Worm (Caenorhabditis elegans) whole organism, mixed stage, embryonic: ENCODE measurements around the gene eps-8.

Experiments used
- bed-3 ChIP-seq: fragments of 200-800 bp; sonication (Bioruptor generic); optimal IDR thresholded peaks from 3 replicates; lab custom pipeline; 2018; ENCODE audit warnings: mild to moderate bottlenecking, missing genetic modification characterization, moderate library complexity, missing compliant biosample characterization
- blmp-1 ChIP-seq: fragments of 150-350 bp; optimal IDR thresholded peaks from 2 replicates; lab custom pipeline; 2014; ENCODE audit warnings: missing biosample characterization, missing genetic modification characterization
- ceh-39 ChIP-seq: fragments of 150-350 bp; optimal IDR thresholded peaks from 2 replicates; lab custom pipeline; 2014; ENCODE audit warnings: missing biosample characterization, missing genetic modification characterization
- ceh-43 ChIP-seq: fragments of 200-800 bp; sonication (Bioruptor generic); optimal IDR thresholded peaks from 2 replicates; lab custom pipeline; 2018; ENCODE audit warnings: mild to moderate bottlenecking, missing genetic modification characterization, moderate library complexity, missing compliant biosample characterization
- ceh-83 ChIP-seq: fragments of 200-800 bp; sonication (Bioruptor generic); optimal IDR thresholded peaks from 2 replicates; lab custom pipeline; 2018; ENCODE audit warnings: mild to moderate bottlenecking, missing genetic modification characterization, missing compliant biosample characterization
- elt-1 ChIP-seq: sonication (generic microtip); optimal IDR thresholded peaks from 2 replicates; lab custom pipeline; 2017; ENCODE audit warnings: missing genetic modification characterization, mild to moderate bottlenecking, missing compliant biosample characterization, antibody characterized with exemption, moderate library complexity, borderline replicate concordance; ENCODE audit not compliant: insufficient read depth
- elt-3 ChIP-seq: fragments of 150-350 bp; optimal IDR thresholded peaks from 2 replicates; lab custom pipeline; 2014; ENCODE audit warnings: missing biosample characterization, missing genetic modification characterization
- flh-1 ChIP-seq: fragments of 200-800 bp; sonication (Bioruptor generic); optimal IDR thresholded peaks from 2 replicates; lab custom pipeline; 2018; ENCODE audit warnings: mild to moderate bottlenecking, missing genetic modification characterization, moderate library complexity, missing compliant biosample characterization
- ham-2 ChIP-seq: fragments of 200-800 bp; sonication (Bioruptor generic); optimal IDR thresholded peaks from 2 replicates; lab custom pipeline; 2018; ENCODE audit warnings: mild to moderate bottlenecking, missing genetic modification characterization, missing compliant biosample characterization
- lin-13 ChIP-seq: fragments of 150-350 bp; optimal IDR thresholded peaks from 2 replicates; lab custom pipeline; 2014; ENCODE audit warnings: missing biosample characterization, missing genetic modification characterization
- lin-32 ChIP-seq: fragments of 200-800 bp; sonication (Bioruptor generic); optimal IDR thresholded peaks from 2 replicates; lab custom pipeline; 2018; ENCODE audit warnings: mild to moderate bottlenecking, missing genetic modification characterization, missing compliant biosample characterization
- lsy-2 ChIP-seq: fragments of 150-350 bp; optimal IDR thresholded peaks from 2 replicates; lab custom pipeline; 2014; ENCODE audit warnings: missing biosample characterization, missing genetic modification characterization
- mab-5 ChIP-seq: fragments of 150-350 bp; optimal IDR thresholded peaks from 2 replicates; lab custom pipeline; 2014; ENCODE audit warnings: missing biosample characterization, missing genetic modification characterization
- mep-1 ChIP-seq: fragments of 150-350 bp; optimal IDR thresholded peaks from 2 replicates; lab custom pipeline; 2017; ENCODE audit warnings: missing biosample characterization, missing genetic modification reagents, missing genetic modification characterization, inconsistent platforms
- mls-2 ChIP-seq: sonication (generic microtip); optimal IDR thresholded peaks from 2 replicates; lab custom pipeline; 2016; ENCODE audit warnings: mild to moderate bottlenecking, missing genetic modification characterization, moderate library complexity, missing compliant biosample characterization
- nhr-2 ChIP-seq: fragments of 150-350 bp; optimal IDR thresholded peaks from 2 replicates; lab custom pipeline; 2014; ENCODE audit warnings: missing biosample characterization, missing genetic modification characterization
- nhr-237 ChIP-seq: fragments of 150-350 bp; optimal IDR thresholded peaks from 2 replicates; lab custom pipeline; 2014; ENCODE audit warnings: missing biosample characterization, missing genetic modification characterization
- nhr-28 ChIP-seq: fragments of 150-350 bp; optimal IDR thresholded peaks from 2 replicates; lab custom pipeline; 2014; ENCODE audit warnings: missing biosample characterization, missing genetic modification characterization
- nhr-76 ChIP-seq: sonication (generic microtip); optimal IDR thresholded peaks from 2 replicates; lab custom pipeline; 2017; ENCODE audit warnings: missing biosample characterization, missing genetic modification characterization
- pha-4 ChIP-seq: fragments of 150-350 bp; optimal IDR thresholded peaks from 2 replicates; lab custom pipeline; 2018; ENCODE audit warnings: missing biosample characterization, missing genetic modification reagents, missing genetic modification characterization
- sem-2 ChIP-seq: fragments of 200-800 bp; sonication (Bioruptor generic); optimal IDR thresholded peaks from 2 replicates; lab custom pipeline; 2018; ENCODE audit warnings: mild to moderate bottlenecking, missing genetic modification characterization, missing compliant biosample characterization
- snpc-4 ChIP-seq: fragments of 150-350 bp; optimal IDR thresholded peaks from 2 replicates; lab custom pipeline; 2014; ENCODE audit warnings: missing biosample characterization, missing genetic modification characterization
- sptf-1 ChIP-seq: sonication (generic microtip); optimal IDR thresholded peaks from 2 replicates; lab custom pipeline; 2017; ENCODE audit warnings: mild to moderate bottlenecking, missing genetic modification characterization, moderate library complexity, missing compliant biosample characterization
- tbx-8 ChIP-seq: fragments of 200-800 bp; sonication (Bioruptor generic); optimal IDR thresholded peaks from 2 replicates; lab custom pipeline; 2018; ENCODE audit warnings: mild to moderate bottlenecking, missing genetic modification characterization, moderate library complexity, missing compliant biosample characterization
- unc-120 ChIP-seq: sonication (generic microtip); optimal IDR thresholded peaks from 2 replicates; lab custom pipeline; 2017; ENCODE audit warnings: missing genetic modification characterization, missing compliant biosample characterization; ENCODE audit not compliant: poor library complexity, severe bottlenecking
- unc-39 ChIP-seq: fragments of 150-350 bp; optimal IDR thresholded peaks from 2 replicates; lab custom pipeline; 2014; ENCODE audit warnings: missing biosample characterization, missing genetic modification characterization
- unc-62 ChIP-seq: fragments of 150-350 bp; optimal IDR thresholded peaks from 2 replicates; lab custom pipeline; 2014; ENCODE audit warnings: missing biosample characterization, missing genetic modification reagents, missing genetic modification characterization
- zip-8 ChIP-seq: fragments of 150-350 bp; optimal IDR thresholded peaks from 2 replicates; lab custom pipeline; 2014; ENCODE audit warnings: missing biosample characterization, missing genetic modification characterization
- ztf-11 ChIP-seq: fragments of 150-350 bp; optimal IDR thresholded peaks from 2 replicates; lab custom pipeline; 2014; ENCODE audit warnings: missing biosample characterization, missing genetic modification characterization

Gene eps-8

ce11 chrIV:14883812-14884211 is 4.5 kb downstream of the eps-8 start:
- TF ChIP-seq unc-62 (GFP tag; lab: Kevin White, UChicago) (no peak), ceh-43 (GFP tag; lab: Kevin White, UChicago) (no peak), elt-1 (tag; lab: Kevin White, UChicago) (no peak), sptf-1 (tag; lab: Kevin White, UChicago) (no peak), mab-5 (tag; lab: Kevin White, UChicago) (no peak), nhr-2 (tag; lab: Kevin White, UChicago) (no peak), zip-8 (no peak), unc-120 (tag; lab: Kevin White, UChicago) (no peak), tbx-8 (GFP tag; lab: Kevin White, UChicago) (no peak), nhr-76 (no peak), bed-3 (GFP tag; lab: Kevin White, UChicago) (no peak), blmp-1 (tag; lab: Kevin White, UChicago) (no peak)

ce11 chrIV:14885584-14885983 is 6.3 kb downstream of the eps-8 start:
- no peak for TF ChIP-seq bed-3 (GFP tag; lab: Kevin White, UChicago)

ce11 chrIV:14888889-14889664 is 9.8 kb downstream of the eps-8 start:
- TF ChIP-seq mab-5 (tag; lab: Kevin White, UChicago): no peak
- TF ChIP-seq lin-32 (GFP tag; lab: Kevin White, UChicago): no peak
- TF ChIP-seq lin-13: no peak
- TF ChIP-seq flh-1 (GFP tag; lab: Kevin White, UChicago): no peak
- no peak for TF ChIP-seq ztf-11

- no peak for TF ChIP-seq nhr-28
Observed at ce11 chrIV:14890914-14891313, 11.6 kb downstream of the eps-8 start.

ce11 chrIV:14891996-14892395 is 12.7 kb downstream of the eps-8 start:
- no peak for TF ChIP-seq elt-1 (tag; lab: Kevin White, UChicago)
- TF ChIP-seq snpc-4 (tag; lab: Kevin White, UChicago): no peak
- no peak for TF ChIP-seq unc-39 (tag; lab: Kevin White, UChicago)
- TF ChIP-seq ceh-83 (GFP tag; lab: Kevin White, UChicago): no peak
- no peak for TF ChIP-seq ceh-43 (GFP tag; lab: Kevin White, UChicago)
- no peak for TF ChIP-seq nhr-237 (tag; lab: Kevin White, UChicago)
- TF ChIP-seq ham-2: no peak
- no peak for TF ChIP-seq unc-120 (tag; lab: Kevin White, UChicago)
- TF ChIP-seq lin-13: no peak

ce11 chrIV:14894339-14894738 is 15.1 kb downstream of the eps-8 start:
- TF ChIP-seq mab-5 (tag; lab: Kevin White, UChicago): no peak
- TF ChIP-seq unc-39 (tag; lab: Kevin White, UChicago): no peak
- no peak for TF ChIP-seq ceh-43 (GFP tag; lab: Kevin White, UChicago)
- TF ChIP-seq unc-62 (GFP tag; lab: Kevin White, UChicago): no peak
- TF ChIP-seq unc-120 (tag; lab: Kevin White, UChicago): no peak
- no peak for TF ChIP-seq nhr-237 (tag; lab: Kevin White, UChicago)
- no peak for TF ChIP-seq bed-3 (GFP tag; lab: Kevin White, UChicago)
- TF ChIP-seq blmp-1 (tag; lab: Kevin White, UChicago): no peak
- no peak for TF ChIP-seq ceh-83 (GFP tag; lab: Kevin White, UChicago)
- no peak for TF ChIP-seq ceh-39 (tag; lab: Kevin White, UChicago)

ce11 chrIV:14903188-14903587 is 23.9 kb downstream of the eps-8 start:
- no peak for TF ChIP-seq nhr-28
- no peak for TF ChIP-seq lsy-2 (tag; lab: Kevin White, UChicago)
- TF ChIP-seq nhr-2 (tag; lab: Kevin White, UChicago): no peak
- TF ChIP-seq elt-3: no peak
- no peak for TF ChIP-seq elt-1 (tag; lab: Kevin White, UChicago)
- no peak for TF ChIP-seq ham-2
- TF ChIP-seq bed-3 (GFP tag; lab: Kevin White, UChicago): no peak
- no peak for TF ChIP-seq ceh-43 (GFP tag; lab: Kevin White, UChicago)
- no peak for TF ChIP-seq mep-1 (tag; lab: Kevin White, UChicago)
- TF ChIP-seq snpc-4 (tag; lab: Kevin White, UChicago): no peak
- TF ChIP-seq ztf-11: no peak
- TF ChIP-seq unc-120 (tag; lab: Kevin White, UChicago): no peak
- TF ChIP-seq pha-4: no peak
- TF ChIP-seq mab-5 (tag; lab: Kevin White, UChicago): no peak
- TF ChIP-seq ceh-83 (GFP tag; lab: Kevin White, UChicago): no peak
- TF ChIP-seq lin-32 (GFP tag; lab: Kevin White, UChicago): no peak
- no peak for TF ChIP-seq nhr-76
- no peak for TF ChIP-seq mls-2
- TF ChIP-seq zip-8: no peak
- no peak for TF ChIP-seq sem-2 (GFP tag; lab: Kevin White, UChicago)
